Worm (Caenorhabditis elegans) whole organism, young adult: ENCODE measurements around the gene lpin-1.
A peak's percentile ranks its signal among the peaks of the same experiment; 100 is the strongest.

ENCODE experiments used
- B0019.2 ChIP-seq: fragments of 200-800 bp; sonication (Bioruptor generic); conservative IDR thresholded peaks from 2 replicates; pipeline ENCODE4 v1.3.6; 2022; ENCODE audit warnings: missing genetic modification reagents, missing genetic modification characterization, missing compliant biosample characterization
- B0261.1 ChIP-seq: sonication (generic microtip); optimal IDR thresholded peaks from 2 replicates; lab custom pipeline; 2016; ENCODE audit warnings: mild to moderate bottlenecking, missing genetic modification characterization, moderate library complexity, missing compliant biosample characterization
- B0336.3 ChIP-seq: fragments of 200-800 bp; sonication (Bioruptor generic); IDR thresholded peaks from 2 replicates; pipeline ENCODE4 v1.3.6; 2022; ENCODE audit warnings: missing genetic modification characterization, missing compliant biosample characterization
- C06A6.2 ChIP-seq: fragments of 200-800 bp; sonication (Bioruptor generic); conservative IDR thresholded peaks from 2 replicates; pipeline ENCODE4 v1.3.6; 2022; ENCODE audit warnings: missing genetic modification characterization, missing compliant biosample characterization
- C17E4.6 ChIP-seq: fragments of 200-800 bp; sonication (Bioruptor generic); IDR thresholded peaks from 2 replicates; pipeline ENCODE4 v1.3.6; 2022; ENCODE audit warnings: missing genetic modification reagents, missing genetic modification characterization, missing compliant biosample characterization
- D2030.7 ChIP-seq: fragments of 200-800 bp; sonication (Bioruptor generic); IDR thresholded peaks from 2 replicates; pipeline ENCODE4 v1.3.6; 2022; ENCODE audit warnings: missing genetic modification reagents, missing genetic modification characterization, missing compliant biosample characterization
- F37B4.10 ChIP-seq: fragments of 200-800 bp; sonication (Bioruptor generic); IDR thresholded peaks from 2 replicates; pipeline ENCODE4 v1.3.6; 2022; ENCODE audit warnings: missing genetic modification characterization, missing compliant biosample characterization
- F52B5.7 ChIP-seq: sonication (generic microtip); optimal IDR thresholded peaks from 2 replicates; lab custom pipeline; 2016; ENCODE audit warnings: mild to moderate bottlenecking, missing genetic modification characterization, missing compliant biosample characterization
- F57A8.1 ChIP-seq: fragments of 200-800 bp; sonication (Bioruptor generic); optimal IDR thresholded peaks from 2 replicates; lab custom pipeline; 2018; ENCODE audit warnings: mild to moderate bottlenecking, missing genetic modification characterization, moderate library complexity, missing compliant biosample characterization
- F57C9.4 ChIP-seq: sonication (generic microtip); optimal IDR thresholded peaks from 2 replicates; lab custom pipeline; 2017; ENCODE audit warnings: mild to moderate bottlenecking, missing genetic modification characterization, missing compliant biosample characterization
- Y56A3A.18 ChIP-seq: fragments of 200-800 bp; sonication (Bioruptor generic); IDR thresholded peaks from 2 replicates; pipeline ENCODE4 v1.3.6; 2022; ENCODE audit warnings: missing genetic modification reagents, missing genetic modification characterization, missing compliant biosample characterization
- Y95B8A.8 ChIP-seq: fragments of 200-800 bp; sonication (Bioruptor generic); IDR thresholded peaks from 2 replicates; pipeline ENCODE4 v1.3.6; 2022; ENCODE audit warnings: missing genetic modification reagents, missing genetic modification characterization, missing compliant biosample characterization
- ZK185.1 ChIP-seq: sonication (generic microtip); optimal IDR thresholded peaks from 2 replicates; lab custom pipeline; 2016; ENCODE audit warnings: mild to moderate bottlenecking, missing genetic modification characterization, missing compliant biosample characterization; ENCODE audit not compliant: poor library complexity, severe bottlenecking
- aptf-2 ChIP-seq: fragments of 200-800 bp; sonication (Bioruptor generic); conservative IDR thresholded peaks from 2 replicates; pipeline ENCODE4 v1.3.6; 2022; ENCODE audit warnings: missing genetic modification reagents, missing genetic modification characterization, missing compliant biosample characterization
- aptf-3 ChIP-seq: fragments of 200-800 bp; sonication (Bioruptor generic); IDR thresholded peaks from 2 replicates; pipeline ENCODE4 v1.3.6; 2022; ENCODE audit warnings: missing genetic modification characterization, missing compliant biosample characterization
- bed-2 ChIP-seq: fragments of 200-800 bp; sonication (Bioruptor generic); IDR thresholded peaks from 2 replicates; pipeline ENCODE4 v1.3.6; 2022; ENCODE audit warnings: missing genetic modification reagents, missing genetic modification characterization, missing compliant biosample characterization
- ceh-27 ChIP-seq: fragments of 200-800 bp; sonication (Bioruptor generic); optimal IDR thresholded peaks from 2 replicates; lab custom pipeline; 2018; ENCODE audit warnings: mild to moderate bottlenecking, missing genetic modification characterization, moderate library complexity, missing compliant biosample characterization
- dox-1 ChIP-seq: fragments of 200-800 bp; sonication (Bioruptor generic); IDR thresholded peaks from 2 replicates; pipeline ENCODE4 v1.3.6; 2022; ENCODE audit warnings: missing genetic modification reagents, missing genetic modification characterization, missing compliant biosample characterization
- egl-44 ChIP-seq: fragments of 200-800 bp; sonication (Bioruptor generic); IDR thresholded peaks from 2 replicates; pipeline ENCODE4 v1.3.6; 2022; ENCODE audit warnings: missing genetic modification reagents, missing genetic modification characterization, missing compliant biosample characterization
- gei-17 ChIP-seq: fragments of 200-800 bp; sonication (Bioruptor generic); optimal IDR thresholded peaks from 2 replicates; lab custom pipeline; 2018; ENCODE audit warnings: mild to moderate bottlenecking, missing genetic modification characterization, missing compliant biosample characterization
- him-1 ChIP-seq: sonication (generic microtip); optimal IDR thresholded peaks from 2 replicates; lab custom pipeline; 2016; ENCODE audit warnings: missing genotype, missing genetic modification reagents, missing genetic modification characterization, missing compliant biosample characterization
- hrde-1 ChIP-seq: sonication (generic microtip); optimal IDR thresholded peaks from 2 replicates; lab custom pipeline; 2016; ENCODE audit warnings: missing genetic modification characterization, mild to moderate bottlenecking, missing compliant biosample characterization, moderate library complexity, missing genotype, missing genetic modification reagents, borderline replicate concordance
- hsf-1 ChIP-seq: fragments of 200-800 bp; sonication (Bioruptor generic); IDR thresholded peaks from 2 replicates; pipeline ENCODE4 v1.3.6; 2022; ENCODE audit warnings: missing genetic modification reagents, missing genetic modification characterization, missing compliant biosample characterization
- lag-1 ChIP-seq: fragments of 200-800 bp; sonication (Bioruptor generic); IDR thresholded peaks from 2 replicates; pipeline ENCODE4 v1.3.6; 2022; ENCODE audit warnings: missing genetic modification reagents, missing genetic modification characterization, missing compliant biosample characterization
- let-607 ChIP-seq, 2 experiments: fragments of 200-800 bp in 1 of 2; sonication (Bioruptor generic) in 1 of 2; sonication (generic microtip) in 1 of 2; optimal IDR thresholded peaks; 2 replicates each; lab custom pipeline; 2016 to 2018; ENCODE audit warnings: mild to moderate bottlenecking in 2 of 2, missing compliant biosample characterization in 2 of 2, missing genetic modification characterization in 2 of 2, moderate library complexity in 2 of 2, missing genotype in 1 of 2
- lin-35 ChIP-seq, 3 experiments: fragments of 150-350 bp in 2 of 3; sonication (generic microtip) in 1 of 3; optimal IDR thresholded peaks; 2 replicates each; lab custom pipeline; 2014 to 2018; ENCODE audit warnings: missing biosample characterization in 3 of 3, missing genetic modification characterization in 3 of 3, missing genetic modification reagents in 3 of 3
- lir-1 ChIP-seq: fragments of 200-800 bp; sonication (Bioruptor generic); conservative IDR thresholded peaks from 2 replicates; pipeline ENCODE4 v1.3.6; 2022; ENCODE audit warnings: missing genetic modification reagents, missing genetic modification characterization, missing compliant biosample characterization
- lsy-27 ChIP-seq: sonication (generic microtip); optimal IDR thresholded peaks from 2 replicates; lab custom pipeline; 2017; ENCODE audit warnings: missing genetic modification characterization, mild to moderate bottlenecking, missing compliant biosample characterization, antibody characterized with exemption, missing genotype, borderline replicate concordance; ENCODE audit not compliant: insufficient read depth
- madf-3 ChIP-seq: fragments of 200-800 bp; sonication (Bioruptor generic); IDR thresholded peaks from 2 replicates; pipeline ENCODE4 v1.3.6; 2022; ENCODE audit warnings: missing genetic modification reagents, missing genetic modification characterization, missing compliant biosample characterization
- madf-6 ChIP-seq: fragments of 200-800 bp; sonication (Bioruptor generic); IDR thresholded peaks from 2 replicates; pipeline ENCODE4 v1.3.6; 2022; ENCODE audit warnings: missing genetic modification reagents, missing genetic modification characterization, missing compliant biosample characterization
- madf-8 ChIP-seq: fragments of 200-800 bp; sonication (Bioruptor generic); conservative IDR thresholded peaks from 2 replicates; pipeline ENCODE4 v1.3.6; 2022; ENCODE audit warnings: missing genetic modification reagents, missing genetic modification characterization, missing compliant biosample characterization
- mel-28 ChIP-seq: sonication (generic microtip); optimal IDR thresholded peaks from 2 replicates; lab custom pipeline; 2016; ENCODE audit warnings: borderline replicate concordance, mild to moderate bottlenecking, missing genetic modification characterization, missing compliant biosample characterization
- mes-4 ChIP-seq: sonication (generic microtip); optimal IDR thresholded peaks from 2 replicates; lab custom pipeline; 2016; ENCODE audit warnings: missing genotype, missing genetic modification characterization, missing compliant biosample characterization
- nfya-2 ChIP-seq: fragments of 200-800 bp; sonication (Bioruptor generic); IDR thresholded peaks from 2 replicates; pipeline ENCODE4 v1.3.6; 2022; ENCODE audit warnings: missing genetic modification reagents, missing genetic modification characterization, missing compliant biosample characterization
- nfyb-1 ChIP-seq: fragments of 200-800 bp; sonication (Bioruptor generic); IDR thresholded peaks from 2 replicates; pipeline ENCODE4 v1.3.6; 2022; ENCODE audit warnings: missing genetic modification reagents, missing genetic modification characterization, missing compliant biosample characterization
- nhr-80 ChIP-seq: sonication (generic microtip); optimal IDR thresholded peaks from 2 replicates; lab custom pipeline; 2016; ENCODE audit warnings: missing genetic modification characterization, missing compliant biosample characterization
- rcor-1 ChIP-seq: fragments of 200-800 bp; sonication (Bioruptor generic); IDR thresholded peaks from 2 replicates; pipeline ENCODE4 v1.3.6; 2022; ENCODE audit warnings: missing genetic modification reagents, missing genetic modification characterization, missing compliant biosample characterization
- rec-8 ChIP-seq, 2 experiments: sonication (generic microtip); optimal IDR thresholded peaks; 2 replicates each; lab custom pipeline; 2016; ENCODE audit warnings: mild to moderate bottlenecking in 2 of 2, missing genetic modification characterization in 2 of 2, missing genetic modification reagents in 2 of 2, missing genotype in 2 of 2, missing biosample characterization in 1 of 2, missing compliant biosample characterization in 1 of 2, moderate library complexity in 1 of 2
- sea-2 ChIP-seq: fragments of 200-800 bp; sonication (Bioruptor generic); IDR thresholded peaks from 2 replicates; pipeline ENCODE4 v1.3.6; 2022; ENCODE audit warnings: missing genetic modification characterization, missing compliant biosample characterization
- snpc-1.1 ChIP-seq: sonication (generic microtip); optimal IDR thresholded peaks from 2 replicates; lab custom pipeline; 2017; ENCODE audit warnings: missing genetic modification characterization, mild to moderate bottlenecking, missing compliant biosample characterization, antibody characterized with exemption, moderate library complexity, missing genotype, missing genetic modification reagents; ENCODE audit not compliant: insufficient read depth
- somi-1 ChIP-seq: fragments of 200-800 bp; sonication (Bioruptor generic); optimal IDR thresholded peaks from 2 replicates; lab custom pipeline; 2018; ENCODE audit warnings: mild to moderate bottlenecking, missing genetic modification characterization, missing compliant biosample characterization
- tlf-1 ChIP-seq: fragments of 200-800 bp; sonication (Bioruptor generic); optimal IDR thresholded peaks from 2 replicates; lab custom pipeline; 2018; ENCODE audit warnings: mild to moderate bottlenecking, missing genetic modification characterization, missing compliant biosample characterization
- unc-62 ChIP-seq: fragments of 150-350 bp; optimal IDR thresholded peaks from 2 replicates; lab custom pipeline; 2014; ENCODE audit warnings: missing biosample characterization, missing genetic modification reagents, missing genetic modification characterization
- ztf-22 ChIP-seq: fragments of 200-800 bp; sonication (Bioruptor generic); optimal IDR thresholded peaks from 2 replicates; lab custom pipeline; 2018; ENCODE audit warnings: mild to moderate bottlenecking, missing genetic modification characterization, moderate library complexity, missing compliant biosample characterization
- ztf-25 ChIP-seq: fragments of 200-800 bp; sonication (Bioruptor generic); IDR thresholded peaks from 2 replicates; pipeline ENCODE4 v1.3.6; 2022; ENCODE audit warnings: missing genetic modification reagents, missing genetic modification characterization, missing compliant biosample characterization

The lpin-1 gene

DNA sequence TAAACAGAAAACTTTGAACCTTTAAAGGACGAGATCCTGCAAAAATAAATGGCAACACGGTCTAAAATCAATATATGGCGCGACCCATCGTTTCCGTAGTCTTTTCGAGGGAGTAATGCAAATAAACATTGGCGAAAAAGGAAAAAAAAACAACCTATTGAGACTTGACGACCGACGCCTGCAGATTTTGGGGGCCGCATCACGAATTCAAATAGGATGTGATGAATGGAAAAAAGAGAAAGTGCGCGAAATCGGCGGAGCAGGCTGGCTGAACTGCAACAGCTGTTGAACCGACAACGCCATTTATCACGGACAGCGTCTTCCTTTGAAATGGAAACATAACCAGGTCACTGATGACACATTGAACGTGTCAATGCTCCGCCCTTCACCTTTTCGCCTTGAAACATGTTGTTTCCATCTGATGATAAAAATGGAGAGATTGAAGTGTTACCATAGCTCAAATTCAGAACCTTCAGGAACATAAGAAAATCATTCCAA lies 4.0 kb upstream of the lpin-1 start:
- TF ChIP-seq madf-6 (GFP tag; lab: Robert Waterston, UW) (0 out of 2 replicates have a peak, but pooled peaks have one; percentile 12), B0019.2 (0 out of 2 replicates have a peak, but pooled peaks have one; percentile 12), ZK185.1 (tag; lab: Kevin White, UChicago) (no peak), egl-44 (no peak), madf-3 (0 out of 2 replicates have a peak, but pooled peaks have one; percentile 50), unc-62 (GFP tag; lab: Kevin White, UChicago) (peak; percentile 59), lin-35 (GFP tag; optimal IDR thresholded peaks at IDR 0.05; lab: Kevin White, UChicago) (peak in 1 of 3 experiments; percentile 9)

DNA sequence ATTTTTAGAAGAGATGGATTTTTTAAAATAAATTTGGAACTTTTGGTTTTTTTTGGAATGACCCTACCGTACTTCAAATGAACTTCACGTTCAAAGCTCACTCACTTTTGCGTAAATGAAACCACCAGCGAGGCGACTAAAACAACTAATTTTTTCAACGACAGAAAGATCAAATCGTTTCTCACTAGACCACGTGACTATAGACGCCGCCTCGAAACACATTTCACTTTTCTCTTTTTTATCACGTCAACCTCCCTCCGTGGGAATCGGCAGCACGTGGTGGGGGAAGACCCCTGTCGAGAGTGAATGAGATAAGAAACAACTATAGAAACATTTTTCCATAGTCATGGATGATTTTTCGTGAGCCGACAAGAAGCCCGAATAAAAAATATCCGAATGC lies 3.4 kb upstream of the lpin-1 start:
- TF ChIP-seq B0261.1 (tag; lab: Kevin White, UChicago) (no peak), madf-6 (GFP tag; lab: Robert Waterston, UW) (0 out of 2 replicates have a peak, but pooled peaks have one; percentile 16), nfyb-1 (GFP tag; lab: Robert Waterston, UW) (peak; percentile 55; the same call in 1 of the 2 replicates), ztf-22 (GFP tag; lab: Kevin White, UChicago) (peak; percentile 44), Y56A3A.18 (GFP tag; lab: Robert Waterston, UW) (no peak; the same call in 1 of the 2 replicates), B0336.3 (GFP tag; lab: Robert Waterston, UW) (peak; percentile 29; the same call in 1 of the 2 replicates), F52B5.7 (tag; lab: Kevin White, UChicago) (no peak), aptf-2 (GFP tag; lab: Robert Waterston, UW) (no peak), madf-8 (GFP tag; lab: Robert Waterston, UW) (no peak), hrde-1 (tag; lab: Kevin White, UChicago) (no peak), mel-28 (tag; lab: Kevin White, UChicago) (no peak), bed-2 (GFP tag; lab: Robert Waterston, UW) (no peak), F37B4.10 (no peak), gei-17 (peak; percentile 5), rec-8 (tag; optimal IDR thresholded peaks at IDR 0.05; lab: Kevin White, UChicago) (no peak), dox-1 (GFP tag; lab: Robert Waterston, UW) (no peak), F57A8.1 (GFP tag; lab: Kevin White, UChicago) (no peak), sea-2 (no peak), C17E4.6 (no peak), lag-1 (GFP tag; lab: Robert Waterston, UW) (peak; percentile 70; the same call in 1 of the 2 replicates), somi-1 (GFP tag; lab: Kevin White, UChicago) (peak; percentile 91), F57C9.4 (tag; lab: Kevin White, UChicago) (no peak), let-607 (tag; optimal IDR thresholded peaks at IDR 0.05; lab: Kevin White, UChicago) (no peak), C06A6.2 (no peak), nfya-2 (no peak), snpc-1.1 (tag; lab: Kevin White, UChicago) (no peak), D2030.7 (GFP tag; lab: Robert Waterston, UW) (no peak), mes-4 (no peak), hsf-1 (GFP tag; lab: Robert Waterston, UW) (0 out of 2 replicates have a peak, but pooled peaks have one; percentile 4), aptf-3 (no peak), lsy-27 (tag; lab: Kevin White, UChicago) (no peak), lir-1 (GFP tag; lab: Robert Waterston, UW) (no peak), nhr-80 (tag; lab: Kevin White, UChicago) (peak; percentile 73), Y95B8A.8 (0 out of 2 replicates have a peak, but pooled peaks have one; percentile 21), ceh-27 (GFP tag; lab: Kevin White, UChicago) (no peak), him-1 (tag; lab: Kevin White, UChicago) (no peak), tlf-1 (GFP tag; lab: Kevin White, UChicago) (peak; percentile 64), ztf-25 (GFP tag; lab: Robert Waterston, UW) (no peak), B0019.2 (no peak), rcor-1 (GFP tag; lab: Robert Waterston, UW) (peak; percentile 14; the same call in 1 of the 2 replicates)
